Fruit fly (Drosophila melanogaster) whole organism, wandering third instar larva: Measurements from ENCODE around the gene MED20.

Experiments used
- Abd-B ChIP-seq: fragments of >200 bp; optimal IDR thresholded peaks from 2 replicates; lab custom pipeline; 2017; ENCODE audit warnings: missing biosample characterization, missing genetic modification characterization
- CG32264 ChIP-seq: fragments of 200-800 bp; sonication (Bioruptor generic); optimal IDR thresholded peaks from 2 replicates; lab custom pipeline; 2016; ENCODE audit warnings: missing biosample characterization, missing genetic modification characterization
- CG9705 ChIP-seq: fragments of 200-800 bp; sonication (Bioruptor generic); optimal IDR thresholded peaks from 2 replicates; lab custom pipeline; 2018; ENCODE audit warnings: missing biosample characterization, mild to moderate bottlenecking, missing genetic modification characterization
- CrebA ChIP-seq: fragments of 200-800 bp; sonication (Bioruptor generic); optimal IDR thresholded peaks from 2 replicates; lab custom pipeline; 2016; ENCODE audit warnings: missing biosample characterization, mild to moderate bottlenecking, missing genetic modification characterization, borderline replicate concordance
- Dfd ChIP-seq: fragments of >200 bp; optimal IDR thresholded peaks from 2 replicates; lab custom pipeline; 2017; ENCODE audit warnings: missing biosample characterization, missing genetic modification characterization
- Dif ChIP-seq: fragments of 200-275, 200-300 bp; sonication (Bioruptor generic); optimal IDR thresholded peaks from 2 replicates; lab custom pipeline; 2018; ENCODE audit warnings: missing biosample characterization, missing genetic modification characterization; ENCODE audit not compliant: partially characterized antibody
- GATAd ChIP-seq: sonication (Bioruptor generic); optimal IDR thresholded peaks from 2 replicates; lab custom pipeline; 2016; ENCODE audit warnings: missing biosample characterization, missing genetic modification characterization
- HLH106 ChIP-seq: fragments of 200-800 bp; optimal IDR thresholded peaks from 3 replicates; lab custom pipeline; 2019; ENCODE audit warnings: missing biosample characterization, mild to moderate bottlenecking, missing genetic modification characterization, moderate library complexity
- Hnf4 ChIP-seq: fragments of 200-800 bp; sonication (Bioruptor generic); optimal IDR thresholded peaks from 2 replicates; lab custom pipeline; 2016; ENCODE audit warnings: missing biosample characterization, mild to moderate bottlenecking, missing genetic modification characterization
- Hr78 ChIP-seq: fragments of >200 bp; optimal IDR thresholded peaks from 2 replicates; lab custom pipeline; 2017; ENCODE audit warnings: missing biosample characterization, missing genetic modification characterization
- Hr83 ChIP-seq: fragments of 200-300 bp; sonication (Bioruptor generic); optimal IDR thresholded peaks from 2 replicates; lab custom pipeline; 2016; ENCODE audit warnings: missing biosample characterization, mild to moderate bottlenecking, missing genetic modification characterization, moderate library complexity; ENCODE audit not compliant: poor library complexity, severe bottlenecking
- Jra ChIP-seq: sonication (Bioruptor generic); optimal IDR thresholded peaks from 2 replicates; lab custom pipeline; 2016; ENCODE audit warnings: missing biosample characterization, missing genetic modification characterization
- Mio ChIP-seq: sonication (Bioruptor generic); optimal IDR thresholded peaks from 2 replicates; lab custom pipeline; 2016; ENCODE audit warnings: missing biosample characterization, missing genetic modification characterization
- Myc ChIP-seq: fragments of >200 bp; optimal IDR thresholded peaks from 2 replicates; lab custom pipeline; 2017
- N ChIP-seq: fragments of >200 bp; optimal IDR thresholded peaks from 2 replicates; lab custom pipeline; 2018; ENCODE audit warnings: missing biosample characterization, missing external identifiers, missing genetic modification characterization
- OdsH ChIP-seq: fragments of 200-800 bp; sonication (Bioruptor generic); optimal IDR thresholded peaks from 2 replicates; lab custom pipeline; 2016; ENCODE audit warnings: missing biosample characterization, mild to moderate bottlenecking, missing genetic modification characterization
- Rel ChIP-seq, 2 experiments: fragments of 200-800 bp; sonication (Bioruptor generic) in 1 of 2; optimal IDR thresholded peaks; 2 replicates in 1 of 2; 3 replicates in 1 of 2; lab custom pipeline; 2016 to 2019; ENCODE audit warnings: mild to moderate bottlenecking in 2 of 2, missing biosample characterization in 2 of 2, missing genetic modification characterization in 2 of 2, moderate library complexity in 1 of 2
- Sp1 ChIP-seq: fragments of 200-800 bp; sonication (Bioruptor generic); optimal IDR thresholded peaks from 3 replicates; lab custom pipeline; 2019; ENCODE audit warnings: missing biosample characterization, mild to moderate bottlenecking, missing genetic modification characterization, moderate library complexity
- Vsx2 ChIP-seq: fragments of 200-300, 225-300 bp; sonication (Bioruptor generic); optimal IDR thresholded peaks from 2 replicates; lab custom pipeline; 2018; ENCODE audit warnings: missing biosample characterization, missing genetic modification characterization; ENCODE audit not compliant: partially characterized antibody
- br ChIP-seq: fragments of 200-800 bp; sonication (Bioruptor generic); optimal IDR thresholded peaks from 2 replicates; lab custom pipeline; 2016; ENCODE audit warnings: missing biosample characterization, missing genetic modification characterization
- brk ChIP-seq: fragments of 200-800 bp; sonication (Bioruptor generic); optimal IDR thresholded peaks from 2 replicates; lab custom pipeline; 2016; ENCODE audit warnings: missing biosample characterization, mild to moderate bottlenecking, missing genetic modification characterization
- dl ChIP-seq, 2 experiments: fragments of 175-275, 200-275 bp in 1 of 2; fragments of 200-275 bp in 1 of 2; sonication (Bioruptor generic); optimal IDR thresholded peaks; lab custom pipeline; 2018; ENCODE audit warnings: mild to moderate bottlenecking in 2 of 2, missing biosample characterization in 2 of 2, missing genetic modification characterization in 2 of 2, moderate library complexity in 2 of 2; ENCODE audit not compliant: partially characterized antibody in 2 of 2, insufficient read depth in 1 of 2
- dmrt93B ChIP-seq: fragments of 200-800 bp; sonication (Bioruptor generic); optimal IDR thresholded peaks from 2 replicates; lab custom pipeline; 2018; ENCODE audit warnings: missing biosample characterization, mild to moderate bottlenecking, missing genetic modification characterization
- dsf ChIP-seq: sonication (Bioruptor generic); optimal IDR thresholded peaks from 2 replicates; lab custom pipeline; 2016; ENCODE audit warnings: missing biosample characterization, missing genetic modification characterization, borderline replicate concordance
- ey ChIP-seq: fragments of 200-800 bp; sonication (Bioruptor generic); optimal IDR thresholded peaks from 2 replicates; lab custom pipeline; 2016; ENCODE audit warnings: missing biosample characterization, missing genetic modification characterization
- foxo ChIP-seq, 2 experiments: fragments of 200-800 bp; sonication (Bioruptor generic); optimal IDR thresholded peaks; 2 replicates in 1 of 2; 3 replicates in 1 of 2; lab custom pipeline; 2016 to 2017; ENCODE audit warnings: missing biosample characterization in 2 of 2, missing genetic modification characterization in 2 of 2
- fru ChIP-seq: fragments of 200-800 bp; sonication (Bioruptor generic); optimal IDR thresholded peaks from 3 replicates; lab custom pipeline; 2016; ENCODE audit warnings: missing biosample characterization, mild to moderate bottlenecking, missing genetic modification characterization
- h ChIP-seq: fragments of 200-800 bp; sonication (Bioruptor generic); optimal IDR thresholded peaks from 3 replicates; lab custom pipeline; 2016; ENCODE audit warnings: missing biosample characterization, mild to moderate bottlenecking, missing genetic modification characterization
- jim ChIP-seq: fragments of 175-275, 200-325 bp; sonication (Bioruptor generic); optimal IDR thresholded peaks from 2 replicates; lab custom pipeline; 2016; ENCODE audit warnings: missing biosample characterization, mild to moderate bottlenecking, missing genetic modification characterization
- lola ChIP-seq: fragments of >200 bp; optimal IDR thresholded peaks from 2 replicates; lab custom pipeline; 2017; ENCODE audit warnings: missing biosample characterization, missing genetic modification characterization
- pan ChIP-seq: fragments of >200 bp; optimal IDR thresholded peaks from 2 replicates; lab custom pipeline; 2017
- psq ChIP-seq: fragments of 200-800 bp; sonication (Bioruptor generic); optimal IDR thresholded peaks from 3 replicates; lab custom pipeline; 2017; ENCODE audit warnings: missing biosample characterization, mild to moderate bottlenecking, missing genetic modification characterization, moderate library complexity
- rgr ChIP-seq: fragments of 200-800 bp; sonication (Bioruptor generic); optimal IDR thresholded peaks from 3 replicates; lab custom pipeline; 2016; ENCODE audit warnings: missing biosample characterization, mild to moderate bottlenecking, missing genetic modification characterization
- sage ChIP-seq: fragments of 200-800 bp; sonication (Bioruptor generic); optimal IDR thresholded peaks from 2 replicates; lab custom pipeline; 2016; ENCODE audit warnings: missing biosample characterization, mild to moderate bottlenecking, missing genetic modification characterization
- sv ChIP-seq: fragments of 200-800 bp; sonication (Bioruptor generic); optimal IDR thresholded peaks from 3 replicates; lab custom pipeline; 2016; ENCODE audit warnings: missing biosample characterization, missing genetic modification characterization
- tai ChIP-seq: sonication (Bioruptor generic); optimal IDR thresholded peaks from 2 replicates; lab custom pipeline; 2016; ENCODE audit warnings: missing biosample characterization, missing genetic modification characterization
- usp ChIP-seq: fragments of >200 bp; optimal IDR thresholded peaks from 2 replicates; lab custom pipeline; 2017; ENCODE audit warnings: missing biosample characterization, missing genetic modification characterization
- woc ChIP-seq: sonication (Bioruptor generic); optimal IDR thresholded peaks from 2 replicates; lab custom pipeline; 2016; ENCODE audit warnings: missing biosample characterization, mild to moderate bottlenecking, missing genetic modification characterization

Gene MED20

dm6 chr2L:8083427-8084295 lies 11.0 kb upstream of the MED20 start:
- TF ChIP-seq psq (GFP tag; lab: Kevin White, UChicago) (peak; percentile 24), Myc (lab: Kevin White, UChicago) (no peak), br (peak; percentile 12), CG9705 (GFP tag; lab: Kevin White, UChicago) (no peak), lola (GFP tag; lab: Kevin White, UChicago) (no peak), Sp1 (peak; percentile 15), dl (GFP tag; optimal IDR thresholded peaks at IDR 0.05; lab: Kevin White, UChicago; ENCODE audit: insufficient read depth in 1 of 2, partially characterized antibody in 2 of 2) (peak in 1 of 2 experiments; percentile 63), tai (GFP tag; lab: Kevin White, UChicago) (no peak), dsf (GFP tag; lab: Kevin White, UChicago) (no peak), CrebA (no peak), Dif (GFP tag; lab: Kevin White, UChicago) (peak; percentile 78), ey (GFP tag; lab: Kevin White, UChicago) (no peak), Hr83 (GFP tag; lab: Kevin White, UChicago) (peak; percentile 61), N (GFP tag; lab: Kevin White, UChicago) (peak; percentile 96), Abd-B (GFP tag; lab: Kevin White, UChicago) (peak; percentile 4), Dfd (GFP tag; lab: Kevin White, UChicago) (no peak), fru (peak; percentile 18), rgr (GFP tag; lab: Kevin White, UChicago) (peak; percentile 46), woc (GFP tag; lab: Kevin White, UChicago) (no peak), sv (GFP tag; lab: Kevin White, UChicago) (no peak), GATAd (GFP tag; lab: Kevin White, UChicago) (no peak), CG32264 (GFP tag; lab: Kevin White, UChicago) (no peak), Rel (GFP tag; optimal IDR thresholded peaks at IDR 0.05; lab: Kevin White, UChicago) (no peak), Rel (tag; optimal IDR thresholded peaks at IDR 0.05; lab: Kevin White, UChicago) (peak; percentile 55), dmrt93B (no peak), Hr78 (peak; percentile 38), pan (lab: Kevin White, UChicago) (no peak), Mio (GFP tag; lab: Kevin White, UChicago) (no peak), jim (GFP tag; lab: Kevin White, UChicago) (no peak), h (GFP tag; lab: Kevin White, UChicago) (peak; percentile 6), Vsx2 (GFP tag; lab: Kevin White, UChicago) (no peak)

- TF ChIP-seq psq (GFP tag; lab: Kevin White, UChicago), result no peak
- TF ChIP-seq rgr (GFP tag; lab: Kevin White, UChicago), result no peak
- TF ChIP-seq Dfd (GFP tag; lab: Kevin White, UChicago), result no peak
- no peak for TF ChIP-seq N (GFP tag; lab: Kevin White, UChicago)
- TF ChIP-seq dsf (GFP tag; lab: Kevin White, UChicago), result no peak
- no peak for TF ChIP-seq OdsH (GFP tag; lab: Kevin White, UChicago)
- no peak for TF ChIP-seq CG32264 (GFP tag; lab: Kevin White, UChicago)
- no peak for TF ChIP-seq Vsx2 (GFP tag; lab: Kevin White, UChicago)
- TF ChIP-seq sv (GFP tag; lab: Kevin White, UChicago), result no peak
These were observed 10.6 kb upstream of the MED20 start, which contains the start of gene Bsg for dm6 chr2L:8083413-8083426. TSS of gene Bsg (plus strand) at chr2L:8083420.

- no peak for TF ChIP-seq lola (GFP tag; lab: Kevin White, UChicago)
- TF ChIP-seq Myc (lab: Kevin White, UChicago), result no peak
- peak; percentile 64 for TF ChIP-seq Hr83 (GFP tag; lab: Kevin White, UChicago)
- no peak for TF ChIP-seq N (GFP tag; lab: Kevin White, UChicago)
- TF ChIP-seq sage (GFP tag; lab: Kevin White, UChicago), result peak; percentile 35
- no peak for TF ChIP-seq Rel (GFP tag; optimal IDR thresholded peaks at IDR 0.05; lab: Kevin White, UChicago)
- TF ChIP-seq Rel (tag; optimal IDR thresholded peaks at IDR 0.05; lab: Kevin White, UChicago), result peak; percentile 3
- no peak for TF ChIP-seq brk (GFP tag; lab: Kevin White, UChicago)
- TF ChIP-seq Sp1, result no peak
- peak in 1 of 2 experiments; percentile 46 for TF ChIP-seq foxo (GFP tag; optimal IDR thresholded peaks at IDR 0.05; lab: Kevin White, UChicago)
- no peak for TF ChIP-seq rgr (GFP tag; lab: Kevin White, UChicago)
- no peak for TF ChIP-seq Dfd (GFP tag; lab: Kevin White, UChicago)
- no peak for TF ChIP-seq br
- TF ChIP-seq Mio (GFP tag; lab: Kevin White, UChicago), result no peak
- TF ChIP-seq Vsx2 (GFP tag; lab: Kevin White, UChicago), result peak; percentile 32
- TF ChIP-seq CG32264 (GFP tag; lab: Kevin White, UChicago), result no peak
- no peak for TF ChIP-seq OdsH (GFP tag; lab: Kevin White, UChicago)
- peak; percentile 5 for TF ChIP-seq jim (GFP tag; lab: Kevin White, UChicago)
- TF ChIP-seq HLH106 (tag; lab: Kevin White, UChicago), result peak; percentile 19
- no peak for TF ChIP-seq GATAd (GFP tag; lab: Kevin White, UChicago)
- peak; percentile 23 for TF ChIP-seq Dif (GFP tag; lab: Kevin White, UChicago)
- no peak for TF ChIP-seq fru
- TF ChIP-seq h (GFP tag; lab: Kevin White, UChicago), result no peak
- TF ChIP-seq dl (GFP tag; optimal IDR thresholded peaks at IDR 0.05; lab: Kevin White, UChicago; ENCODE audit: insufficient read depth in 1 of 2, partially characterized antibody in 2 of 2), result no peak
- peak; percentile 44 for TF ChIP-seq Hnf4 (GFP tag; lab: Kevin White, UChicago)
- peak; percentile 38 for TF ChIP-seq sv (GFP tag; lab: Kevin White, UChicago)
- no peak for TF ChIP-seq Jra (GFP tag; lab: Kevin White, UChicago)
- TF ChIP-seq usp (GFP tag; lab: Kevin White, UChicago), result no peak
These were observed 10.2 kb upstream of the MED20 start, which contains the start of gene Mcr for dm6 chr2L:8082692-8083412. TSS of gene Mcr (minus strand) at chr2L:8082982.
